Fruit fly (Drosophila melanogaster): ENCODE measurements around the gene CG33257.

The CG33257 gene

dm6 chr3L:16377768-16378764, 31.9 kb downstream of the CG33257 start, which contains the start of gene roq:
roq (minus strand) TSS chr3L:16378566.
- TF ChIP-seq CG7045 (GFP tag; optimal IDR thresholded peaks at IDR 0.05): no peak
- peak; percentile 24 for TF ChIP-seq CG7101 (tag; optimal IDR thresholded peaks at IDR 0.05)
- no peak for TF ChIP-seq CG11617 (GFP tag; optimal IDR thresholded peaks at IDR 0.05)
- peak; percentile 82 for TF ChIP-seq kay (GFP tag; ENCODE audit: borderline replicate concordance)
- peak; percentile 33 for TF ChIP-seq CG1620 (GFP tag; optimal IDR thresholded peaks at IDR 0.05)
- TF ChIP-seq Mnt (GFP tag; optimal IDR thresholded peaks at IDR 0.05): peak; percentile 54
- no peak for TF ChIP-seq CG33017 (tag; optimal IDR thresholded peaks at IDR 0.05)
- TF ChIP-seq cic (GFP tag; optimal IDR thresholded peaks at IDR 0.05): peak; percentile 23
- peak; percentile 63 for TF ChIP-seq bab1 (GFP tag; optimal IDR thresholded peaks at IDR 0.05)
- TF ChIP-seq pad (GFP tag; optimal IDR thresholded peaks at IDR 0.05): no peak
- TF ChIP-seq tj (GFP tag; optimal IDR thresholded peaks at IDR 0.05): peak; percentile 11
- TF ChIP-seq Hr96 (GFP tag; optimal IDR thresholded peaks at IDR 0.05): no peak
- no peak for TF ChIP-seq CG12768 (GFP tag; optimal IDR thresholded peaks at IDR 0.05)

dm6 chr3L:16380770-16381169, 34.6 kb downstream of the CG33257 start:
- TF ChIP-seq kay (GFP tag; ENCODE audit: borderline replicate concordance): peak; percentile 62
- TF ChIP-seq CG14711 (tag; optimal IDR thresholded peaks at IDR 0.05): peak; percentile 67
- TF ChIP-seq tj (GFP tag; optimal IDR thresholded peaks at IDR 0.05): no peak
- peak; percentile 73 for TF ChIP-seq toe (GFP tag; optimal IDR thresholded peaks at IDR 0.05)
- peak; percentile 81 for TF ChIP-seq CG12768 (GFP tag; optimal IDR thresholded peaks at IDR 0.05)
- TF ChIP-seq Hr96 (GFP tag; optimal IDR thresholded peaks at IDR 0.05): peak; percentile 66
- TF ChIP-seq CG33017 (tag; optimal IDR thresholded peaks at IDR 0.05): peak; percentile 78
- no peak for TF ChIP-seq Clk (GFP tag; optimal IDR thresholded peaks at IDR 0.05)
- peak; percentile 41 for TF ChIP-seq pad (GFP tag; optimal IDR thresholded peaks at IDR 0.05)
- peak; percentile 38 for TF ChIP-seq CG7045 (GFP tag; optimal IDR thresholded peaks at IDR 0.05)
- TF ChIP-seq Crg-1 (GFP tag; optimal IDR thresholded peaks at IDR 0.05): peak; percentile 60
- TF ChIP-seq CG7101 (tag; optimal IDR thresholded peaks at IDR 0.05): peak; percentile 81
- peak; percentile 30 for TF ChIP-seq Mnt (GFP tag; optimal IDR thresholded peaks at IDR 0.05)
- TF ChIP-seq ovo (GFP tag; optimal IDR thresholded peaks at IDR 0.05): no peak
- TF ChIP-seq cic (GFP tag; optimal IDR thresholded peaks at IDR 0.05): no peak
- peak; percentile 26 for TF ChIP-seq CG1620 (GFP tag; optimal IDR thresholded peaks at IDR 0.05)
- peak; percentile 58 for TF ChIP-seq CG11617 (GFP tag; optimal IDR thresholded peaks at IDR 0.05)
- TF ChIP-seq bab1 (GFP tag; optimal IDR thresholded peaks at IDR 0.05): peak; percentile 75
- no peak for TF ChIP-seq CG5204 (GFP tag; optimal IDR thresholded peaks at IDR 0.05)
- no peak for TF ChIP-seq cnc (optimal IDR thresholded peaks at IDR 0.05)

- TF ChIP-seq CG5204 (GFP tag; optimal IDR thresholded peaks at IDR 0.05) (no peak), CG33017 (tag; optimal IDR thresholded peaks at IDR 0.05) (no peak), cic (GFP tag; optimal IDR thresholded peaks at IDR 0.05) (peak; percentile 91), ovo (GFP tag; optimal IDR thresholded peaks at IDR 0.05) (peak; percentile 77), CG14711 (tag; optimal IDR thresholded peaks at IDR 0.05) (no peak), Mnt (GFP tag; optimal IDR thresholded peaks at IDR 0.05) (peak; percentile 3)
Measured at dm6 chr3L:16381184-16381797, 35.2 kb downstream of the CG33257 start, which contains the start of gene Agpat4. Agpat4 (minus strand) TSS chr3L:16381570.

- no peak for TF ChIP-seq cnc (optimal IDR thresholded peaks at IDR 0.05)
- peak; percentile 50 for TF ChIP-seq kay (GFP tag; ENCODE audit: borderline replicate concordance)
- peak; percentile 44 for TF ChIP-seq ovo (GFP tag; optimal IDR thresholded peaks at IDR 0.05)
Measured at dm6 chr3L:16383056-16383455, 36.9 kb downstream of the CG33257 start.

dm6 chr3L:16384145-16384705, 38.1 kb downstream of the CG33257 start:
- TF ChIP-seq toe (GFP tag; optimal IDR thresholded peaks at IDR 0.05) (no peak), CG33017 (tag; optimal IDR thresholded peaks at IDR 0.05) (no peak), cic (GFP tag; optimal IDR thresholded peaks at IDR 0.05) (peak; percentile 84), pad (GFP tag; optimal IDR thresholded peaks at IDR 0.05) (no peak), Mnt (GFP tag; optimal IDR thresholded peaks at IDR 0.05) (peak; percentile 59), Hr96 (GFP tag; optimal IDR thresholded peaks at IDR 0.05) (peak; percentile 27), CG12768 (GFP tag; optimal IDR thresholded peaks at IDR 0.05) (peak; percentile 39), tj (GFP tag; optimal IDR thresholded peaks at IDR 0.05) (no peak), kay (GFP tag; ENCODE audit: borderline replicate concordance) (peak; percentile 70)

- no peak for TF ChIP-seq ovo (GFP tag; optimal IDR thresholded peaks at IDR 0.05)
- peak; percentile 93 for TF ChIP-seq cic (GFP tag; optimal IDR thresholded peaks at IDR 0.05)
- no peak for TF ChIP-seq cnc (optimal IDR thresholded peaks at IDR 0.05)
- no peak for TF ChIP-seq CG5204 (GFP tag; optimal IDR thresholded peaks at IDR 0.05)
- TF ChIP-seq Hr96 (GFP tag; optimal IDR thresholded peaks at IDR 0.05): no peak
- TF ChIP-seq Clk (GFP tag; optimal IDR thresholded peaks at IDR 0.05): no peak
- peak; percentile 89 for TF ChIP-seq kay (GFP tag; ENCODE audit: borderline replicate concordance)
- TF ChIP-seq CG11617 (GFP tag; optimal IDR thresholded peaks at IDR 0.05): no peak
- no peak for TF ChIP-seq Crg-1 (GFP tag; optimal IDR thresholded peaks at IDR 0.05)
- peak; percentile 27 for TF ChIP-seq CG33017 (tag; optimal IDR thresholded peaks at IDR 0.05)
- TF ChIP-seq tj (GFP tag; optimal IDR thresholded peaks at IDR 0.05): peak; percentile 24
- TF ChIP-seq toe (GFP tag; optimal IDR thresholded peaks at IDR 0.05): no peak
- peak; percentile 50 for TF ChIP-seq CG7045 (GFP tag; optimal IDR thresholded peaks at IDR 0.05)
- TF ChIP-seq CG7101 (tag; optimal IDR thresholded peaks at IDR 0.05): peak; percentile 42
- TF ChIP-seq Mnt (GFP tag; optimal IDR thresholded peaks at IDR 0.05): peak; percentile 96
- peak; percentile 54 for TF ChIP-seq CG12768 (GFP tag; optimal IDR thresholded peaks at IDR 0.05)
- no peak for TF ChIP-seq CG14711 (tag; optimal IDR thresholded peaks at IDR 0.05)
- peak; percentile 3 for TF ChIP-seq CG1620 (GFP tag; optimal IDR thresholded peaks at IDR 0.05)
- TF ChIP-seq bab1 (GFP tag; optimal IDR thresholded peaks at IDR 0.05): peak; percentile 86
- TF ChIP-seq pad (GFP tag; optimal IDR thresholded peaks at IDR 0.05): peak; percentile 45
Measured at dm6 chr3L:16385252-16385879, 39.2 kb downstream of the CG33257 start.
